Fruit fly (Drosophila melanogaster) Kc167 (cell line): ENCODE measurements around the gene mRpL19.

ENCODE experiments used
- Myc ChIP-seq: fragments of >200 bp; optimal IDR thresholded peaks from 2 replicates; lab custom pipeline; 2017; ENCODE audit warnings: missing external identifiers
- Sin3A ChIP-seq: fragments of >200 bp; optimal IDR thresholded peaks from 2 replicates; lab custom pipeline; 2018; ENCODE audit warnings: missing external identifiers
- h ChIP-seq: fragments of >200 bp; optimal IDR thresholded peaks from 3 replicates; lab custom pipeline; 2018; ENCODE audit warnings: missing external identifiers
- insv ChIP-seq: fragments of >200 bp; optimal IDR thresholded peaks from 3 replicates; lab custom pipeline; 2018; ENCODE audit warnings: missing external identifiers
- psq ChIP-seq: fragments of >200 bp; optimal IDR thresholded peaks from 2 replicates; lab custom pipeline; 2017; ENCODE audit warnings: missing external identifiers
- ttk ChIP-seq: sonication (Bioruptor generic); optimal IDR thresholded peaks from 2 replicates; lab custom pipeline; 2017; ENCODE audit warnings: missing external identifiers

Gene mRpL19

dm6 chr3R:8673803-8674234, at the start of gene mRpL19:
Gene mRpL19, plus strand, starts transcription at chr3R:8674109.
- no peak for TF ChIP-seq Myc (lab: Kevin White, UChicago)
- TF ChIP-seq insv: no peak
- TF ChIP-seq h (lab: Kevin White, UChicago): no peak
- no peak for TF ChIP-seq psq (lab: Kevin White, UChicago)
- no peak for TF ChIP-seq ttk (lab: Kevin White, UChicago)
- no peak for TF ChIP-seq Sin3A (lab: Kevin White, UChicago)

DNA sequence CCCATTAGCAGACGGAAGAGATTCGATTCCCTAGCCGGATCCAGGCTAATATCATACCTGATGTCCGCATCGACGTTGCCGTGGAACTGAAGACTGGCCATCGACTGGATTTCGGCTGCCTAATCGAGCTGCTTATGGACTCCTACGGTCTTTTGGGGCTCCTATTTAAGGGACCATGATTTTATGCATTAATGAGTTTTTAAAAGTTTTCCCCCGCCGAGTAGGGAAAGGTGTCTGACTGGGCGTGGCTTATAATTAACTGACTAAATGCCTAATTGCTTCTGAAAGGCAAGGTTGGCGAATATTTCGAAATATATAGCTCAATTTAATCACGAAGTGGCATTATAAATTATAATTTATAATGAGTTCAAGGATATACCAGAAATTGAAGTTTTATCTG, 38.1 kb upstream of the mRpL19 start, which contains the start of gene Or85e:
Gene Or85e, minus strand, starts transcription at position 101 of the 400 bp plus-strand sequence.
- TF ChIP-seq psq (lab: Kevin White, UChicago) (no peak), h (lab: Kevin White, UChicago) (no peak), Myc (lab: Kevin White, UChicago) (no peak), insv (no peak), ttk (lab: Kevin White, UChicago) (no peak), Sin3A (lab: Kevin White, UChicago) (no peak)

DNA sequence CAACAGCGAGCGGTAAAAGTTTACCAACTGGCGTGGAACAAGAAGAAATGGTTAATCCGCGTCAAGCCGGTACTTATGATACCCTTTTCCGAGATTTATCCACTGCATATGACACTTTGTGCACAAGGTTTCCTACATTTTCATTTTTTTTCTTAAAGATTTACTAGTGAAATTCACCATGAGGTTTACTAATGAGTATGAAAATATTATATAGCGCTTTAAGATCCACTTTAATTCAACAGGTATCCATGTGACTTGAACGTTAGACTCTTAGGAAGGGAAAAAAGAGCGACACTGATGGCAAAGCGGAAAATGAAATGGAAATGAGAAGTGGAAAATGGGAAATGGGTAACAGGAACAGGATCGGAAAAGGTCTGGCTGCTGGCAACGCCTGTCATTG, 35.3 kb upstream of the mRpL19 start:
- TF ChIP-seq h (lab: Kevin White, UChicago) (no peak), Myc (lab: Kevin White, UChicago) (no peak), ttk (lab: Kevin White, UChicago) (no peak), psq (lab: Kevin White, UChicago) (no peak), insv (no peak), Sin3A (lab: Kevin White, UChicago) (no peak)

- TF ChIP-seq insv (no peak), Myc (lab: Kevin White, UChicago) (no peak), h (lab: Kevin White, UChicago) (no peak), ttk (lab: Kevin White, UChicago) (no peak), Sin3A (lab: Kevin White, UChicago) (no peak), psq (lab: Kevin White, UChicago) (no peak)
These were observed 31.4 kb upstream of the mRpL19 start for dm6 chr3R:8642376-8642966.

DNA sequence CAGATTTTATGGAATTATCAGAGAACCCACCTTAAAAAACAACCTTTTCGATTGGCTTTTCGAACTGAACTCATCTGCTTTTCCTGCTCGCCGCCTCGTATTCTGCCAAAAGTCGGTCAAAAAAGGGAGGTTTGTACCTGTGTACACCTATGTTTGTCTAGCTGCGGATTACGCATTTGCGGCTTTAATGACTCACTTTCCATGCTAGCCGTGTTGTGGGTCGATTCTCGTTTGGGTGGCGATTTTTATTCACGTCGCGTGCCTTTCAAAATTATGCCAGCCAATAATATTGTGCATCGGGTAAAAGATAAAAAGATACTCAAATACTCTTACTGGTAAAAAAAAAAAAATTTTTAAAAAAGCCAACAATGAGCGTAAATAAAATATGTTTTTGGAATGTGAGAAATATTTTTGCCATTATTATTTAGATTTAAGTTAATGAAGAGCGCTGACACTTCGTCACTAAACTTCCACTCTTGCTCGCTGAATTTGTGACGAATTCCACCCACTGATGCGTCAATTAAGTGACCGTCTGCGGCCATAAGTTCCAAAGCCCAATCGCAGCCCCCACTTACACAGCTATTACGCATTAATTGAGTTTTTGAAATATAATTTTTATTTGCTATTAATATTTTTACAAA, 28.2 kb upstream of the mRpL19 start, which contains the start of gene Cyp313b1:
Gene Cyp313b1, minus strand, starts transcription at position 71 of the 641 bp plus-strand sequence.
- TF ChIP-seq Sin3A (lab: Kevin White, UChicago) (no peak), h (lab: Kevin White, UChicago) (no peak), ttk (lab: Kevin White, UChicago) (no peak), psq (lab: Kevin White, UChicago) (no peak)

- TF ChIP-seq h (lab: Kevin White, UChicago): no peak
These were observed 23.2 kb upstream of the mRpL19 start, which contains the start of the genes Mkk4 and SLIRP2 for dm6 chr3R:8650741-8651140. Gene Mkk4, minus strand, starts transcription at chr3R:8650796. Gene SLIRP2, plus strand, starts transcription at chr3R:8651084.

dm6 chr3R:8652731-8653130, 21.2 kb upstream of the mRpL19 start, which contains the start of the genes Sys1 and Dhod:
Gene Sys1, plus strand, starts transcription at chr3R:8652821.
Gene Dhod, minus strand, starts transcription at chr3R:8652916.
- TF ChIP-seq Sin3A (lab: Kevin White, UChicago) (no peak), ttk (lab: Kevin White, UChicago) (no peak), Myc (lab: Kevin White, UChicago) (no peak), insv (no peak), psq (lab: Kevin White, UChicago) (no peak), h (lab: Kevin White, UChicago) (no peak)

- no peak for TF ChIP-seq Sin3A (lab: Kevin White, UChicago)
- TF ChIP-seq psq (lab: Kevin White, UChicago): no peak
- no peak for TF ChIP-seq Myc (lab: Kevin White, UChicago)
- no peak for TF ChIP-seq h (lab: Kevin White, UChicago)
- no peak for TF ChIP-seq ttk (lab: Kevin White, UChicago)
- TF ChIP-seq insv: no peak
These were observed 19.9 kb upstream of the mRpL19 start for dm6 chr3R:8654058-8654457.

- TF ChIP-seq psq (lab: Kevin White, UChicago): no peak
- TF ChIP-seq h (lab: Kevin White, UChicago): no peak
- no peak for TF ChIP-seq insv
- TF ChIP-seq Sin3A (lab: Kevin White, UChicago): no peak
- no peak for TF ChIP-seq Myc (lab: Kevin White, UChicago)
- TF ChIP-seq ttk (lab: Kevin White, UChicago): no peak
These were observed 19.2 kb upstream of the mRpL19 start, which contains the start of gene CG42489 for dm6 chr3R:8654666-8655065. Gene CG42489, minus strand, starts transcription at chr3R:8654766.

- TF ChIP-seq insv (no peak), Myc (lab: Kevin White, UChicago) (no peak), psq (lab: Kevin White, UChicago) (no peak), Sin3A (lab: Kevin White, UChicago) (no peak), h (lab: Kevin White, UChicago) (no peak), ttk (lab: Kevin White, UChicago) (no peak)
These were observed 15.2 kb upstream of the mRpL19 start for dm6 chr3R:8658688-8659087.

- TF ChIP-seq insv (no peak), ttk (lab: Kevin White, UChicago) (no peak), Myc (lab: Kevin White, UChicago) (no peak), psq (lab: Kevin White, UChicago) (no peak), h (lab: Kevin White, UChicago) (no peak), Sin3A (lab: Kevin White, UChicago) (no peak)
These were observed 14.6 kb upstream of the mRpL19 start for dm6 chr3R:8659200-8659897.
